Worm (Caenorhabditis elegans): ENCODE data around the gene T13C5.3.

- TF ChIP-seq ahr-1 (tag; optimal IDR thresholded peaks at IDR 0.05) (no peak), pag-3 (tag; optimal IDR thresholded peaks at IDR 0.05; ENCODE audit: borderline replicate concordance) (no peak)
Measured at ce11 chrX:6150949-6151519, 27.3 kb upstream of the T13C5.3 start.

Data from whole organism, late embryonic.